Worm (Caenorhabditis elegans) whole organism, L4/young adult: Measurements from ENCODE around the gene unc-93.
A peak's percentile ranks its signal among the peaks of the same experiment; 100 is the strongest.

Source experiments
- W03F9.2 ChIP-seq: fragments of 150-350 bp; optimal IDR thresholded peaks from 2 replicates; lab custom pipeline; 2014; ENCODE audit warnings: missing biosample characterization, missing genetic modification characterization
- dao-5 ChIP-seq: sonication (generic microtip); optimal IDR thresholded peaks from 2 replicates; lab custom pipeline; 2016; ENCODE audit warnings: missing genotype, missing genetic modification characterization, moderate library complexity, missing compliant biosample characterization
- him-1 ChIP-seq: sonication (generic microtip); optimal IDR thresholded peaks from 2 replicates; lab custom pipeline; 2016; ENCODE audit warnings: missing genotype, missing genetic modification reagents, missing genetic modification characterization, missing compliant biosample characterization

unc-93 gene

DNA sequence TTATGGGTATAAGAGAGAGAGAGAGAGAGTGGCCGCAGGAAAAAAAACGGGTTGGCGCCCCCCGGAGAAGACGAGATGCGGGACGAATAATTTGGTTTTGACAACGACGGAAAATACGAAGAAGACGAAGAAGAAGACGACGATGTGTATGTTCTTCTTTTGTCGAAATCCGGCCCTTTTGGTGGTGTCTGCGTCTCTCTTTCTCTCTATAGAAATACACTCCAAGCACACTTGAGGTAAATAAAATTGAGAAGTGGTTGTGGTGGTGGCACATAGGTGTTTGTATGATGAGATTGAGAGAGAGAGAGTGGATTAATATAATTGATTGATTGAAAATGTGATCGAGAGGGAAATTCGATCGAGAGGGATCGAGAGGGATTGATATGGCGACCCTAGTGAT is 28.7 kb downstream of the unc-93 start:
- TF ChIP-seq dao-5 (tag; lab: Kevin White, UChicago) (no peak), W03F9.2 (tag; lab: Kevin White, UChicago) (no peak), him-1 (tag; lab: Kevin White, UChicago) (no peak)

DNA sequence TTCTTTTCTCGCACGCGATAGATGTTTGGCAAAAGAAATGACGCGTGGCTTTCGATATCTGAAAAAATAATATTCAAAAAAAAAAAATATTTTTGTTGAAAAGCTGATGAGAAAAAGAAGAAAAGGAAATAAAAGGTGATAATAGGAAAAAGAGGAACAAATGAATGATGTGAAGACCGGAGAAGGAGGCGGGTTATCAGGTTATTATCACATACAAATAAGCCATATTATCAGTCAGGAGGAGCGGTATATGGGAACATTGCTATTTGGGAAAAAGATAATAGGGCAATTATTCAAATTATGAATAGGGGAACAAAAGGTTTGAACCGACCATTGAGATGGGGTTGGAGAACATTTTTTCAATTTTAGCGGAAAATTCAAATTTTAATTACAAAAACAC is 30.0 kb downstream of the unc-93 start:
- TF ChIP-seq W03F9.2 (tag; lab: Kevin White, UChicago) (no peak), him-1 (tag; lab: Kevin White, UChicago) (no peak), dao-5 (tag; lab: Kevin White, UChicago) (no peak)

DNA sequence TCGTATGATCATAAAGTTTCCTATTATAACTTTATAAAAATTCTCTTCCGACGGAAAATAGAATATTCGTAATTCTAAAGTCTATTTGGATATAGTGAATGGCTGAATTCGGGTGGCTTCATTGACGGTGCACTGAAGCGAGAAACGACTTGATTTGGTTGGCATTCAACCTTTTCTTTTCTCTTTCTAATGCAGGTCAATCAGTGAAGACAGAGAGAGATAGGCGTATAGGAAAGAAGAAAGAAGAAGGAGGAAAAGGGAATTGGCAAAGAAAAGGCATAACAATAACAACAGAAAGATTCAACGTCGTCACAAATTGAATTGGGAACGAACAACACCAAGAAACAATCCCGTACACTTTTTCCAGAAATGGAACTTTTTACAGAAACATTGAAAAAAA is 31.3 kb downstream of the unc-93 start:
- TF ChIP-seq W03F9.2 (tag; lab: Kevin White, UChicago) (no peak), him-1 (tag; lab: Kevin White, UChicago) (no peak), dao-5 (tag; lab: Kevin White, UChicago) (no peak)

DNA sequence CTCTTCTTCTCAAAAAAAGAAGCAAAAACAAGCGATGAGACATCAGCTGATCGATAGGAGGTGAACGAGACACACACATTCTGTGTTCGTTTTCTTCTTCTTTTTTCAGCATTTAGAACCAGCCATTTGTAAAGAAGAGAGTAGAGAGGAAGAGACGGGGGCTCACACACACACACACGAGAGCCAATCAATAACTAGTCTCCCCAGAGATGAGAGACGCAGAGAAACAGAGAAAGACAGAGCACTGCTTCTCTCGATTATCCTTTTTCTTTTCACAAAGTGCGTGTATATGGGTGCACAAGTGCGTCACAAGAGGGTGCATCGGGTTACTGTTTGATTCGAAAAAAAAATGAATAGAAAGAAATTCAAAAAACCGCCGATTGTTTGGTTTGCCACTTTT is 33.2 kb downstream of the unc-93 start:
- TF ChIP-seq him-1 (tag; lab: Kevin White, UChicago) (peak; percentile 92), dao-5 (tag; lab: Kevin White, UChicago) (no peak)

DNA sequence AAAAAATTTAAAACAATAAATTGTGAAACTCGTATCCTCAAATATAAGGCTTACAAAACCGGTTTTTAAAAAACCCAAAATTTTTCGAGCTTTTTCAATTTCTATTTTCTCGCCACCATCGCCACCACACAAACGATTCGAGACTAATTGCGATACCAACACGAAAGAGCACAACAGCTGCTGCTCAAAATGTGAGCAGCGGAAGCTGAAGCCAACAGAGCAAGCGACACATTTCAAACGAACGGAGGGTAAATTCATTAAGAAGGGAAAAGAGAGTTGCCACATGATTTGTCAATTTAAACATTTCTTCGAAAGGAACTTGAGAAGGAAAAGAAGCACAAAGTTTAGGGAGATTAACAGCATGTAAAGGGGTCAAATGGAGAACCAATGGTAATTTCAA is 34.9 kb downstream of the unc-93 start:
- TF ChIP-seq him-1 (tag; lab: Kevin White, UChicago) (no peak), W03F9.2 (tag; lab: Kevin White, UChicago) (no peak), dao-5 (tag; lab: Kevin White, UChicago) (no peak)

DNA sequence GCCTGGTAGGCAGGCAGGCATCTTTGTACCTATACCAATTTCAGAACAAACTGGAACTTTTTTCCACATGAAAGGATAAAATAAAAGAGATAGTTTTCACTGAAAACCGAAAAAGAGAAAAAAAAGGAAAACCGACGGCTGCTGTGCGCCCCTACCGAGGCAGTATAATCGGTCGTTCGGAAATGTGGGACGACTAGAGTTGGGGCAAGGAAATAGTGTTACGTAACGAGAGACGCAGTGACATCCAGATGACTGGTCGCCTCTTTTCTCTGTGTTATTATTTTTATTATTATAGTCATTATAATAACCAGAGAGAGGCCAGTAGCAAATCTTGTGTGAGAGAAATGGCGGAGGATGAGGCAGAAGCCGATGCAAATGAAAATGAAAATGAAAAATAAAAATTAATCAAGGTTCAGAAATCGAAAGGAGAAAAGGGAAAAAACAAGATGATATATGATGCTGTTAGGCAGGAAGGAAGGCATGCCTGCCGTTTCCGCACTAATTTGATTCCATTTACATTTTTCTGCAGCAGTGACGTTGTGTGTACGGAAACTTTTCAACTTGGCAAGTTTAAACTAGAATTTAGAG is 37.3 kb downstream of the unc-93 start:
- no peak for TF ChIP-seq W03F9.2 (tag; lab: Kevin White, UChicago)
- TF ChIP-seq him-1 (tag; lab: Kevin White, UChicago): no peak
- TF ChIP-seq dao-5 (tag; lab: Kevin White, UChicago): no peak

DNA sequence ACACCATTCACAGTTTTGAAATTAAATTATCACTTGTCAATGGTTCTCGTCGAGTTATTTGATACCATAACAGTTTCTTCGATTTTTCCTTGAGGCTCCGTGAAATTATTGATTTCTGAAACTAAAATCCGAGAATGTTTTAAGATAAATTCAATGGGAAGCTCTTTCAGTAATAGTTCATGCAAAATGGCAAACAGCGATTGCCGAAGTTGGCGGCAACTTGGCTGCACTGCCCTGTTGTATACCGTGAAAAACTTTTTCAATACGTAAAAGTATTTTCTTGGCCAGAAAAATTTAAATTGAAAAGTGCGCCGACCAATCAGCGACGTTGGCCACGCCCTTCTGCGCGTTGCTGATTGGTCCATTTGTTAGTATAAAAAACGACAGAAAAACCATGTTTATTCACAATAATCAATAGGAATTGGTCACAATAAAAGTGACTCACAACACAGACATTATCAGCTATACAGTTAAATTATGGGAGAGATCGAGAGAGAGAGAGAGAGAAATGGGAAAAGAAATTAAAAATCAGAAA is 38.8 kb downstream of the unc-93 start:
- TF ChIP-seq W03F9.2 (tag; lab: Kevin White, UChicago): no peak

DNA sequence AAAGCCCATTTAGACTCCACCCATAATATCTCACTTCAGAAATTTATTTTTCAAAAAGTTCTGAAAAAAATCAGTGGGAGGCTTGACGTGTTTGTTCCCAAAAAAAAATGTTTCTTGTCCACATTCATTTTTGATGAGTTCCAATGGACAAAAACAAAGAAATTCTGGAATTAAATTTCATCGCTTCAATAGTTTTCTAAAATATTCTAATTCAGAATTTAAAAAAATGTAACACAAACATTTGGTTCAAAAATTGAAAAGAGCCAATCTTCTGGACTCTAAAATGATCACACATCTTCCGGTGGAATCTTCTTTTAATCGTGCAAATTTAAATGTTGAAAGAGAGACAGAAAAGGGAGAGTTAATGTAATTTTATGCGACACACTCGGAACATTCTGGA is 48.3 kb downstream of the unc-93 start:
- TF ChIP-seq him-1 (tag; lab: Kevin White, UChicago) (no peak), dao-5 (tag; lab: Kevin White, UChicago) (no peak), W03F9.2 (tag; lab: Kevin White, UChicago) (no peak)

DNA sequence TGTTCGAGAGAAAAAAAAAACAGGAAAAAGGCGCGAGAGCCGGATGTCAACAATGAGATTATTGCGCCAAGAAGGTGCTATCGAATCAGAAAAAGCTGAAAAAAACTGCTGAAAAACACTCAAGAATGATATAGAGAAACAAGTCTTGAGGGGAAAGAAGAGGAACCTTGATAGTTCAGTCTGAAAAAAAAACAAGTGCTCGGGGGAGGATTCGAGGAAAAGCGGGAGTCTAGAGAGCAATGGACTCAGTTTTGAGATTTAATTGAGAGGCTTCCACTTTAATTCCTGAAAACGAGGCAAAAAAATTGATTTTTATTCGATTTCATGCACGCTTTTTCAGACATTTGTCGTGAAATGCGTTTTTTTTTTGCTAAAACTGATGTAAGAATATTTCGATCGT is 50.4 kb downstream of the unc-93 start, which contains the start of gene npr-15:
npr-15 (minus strand) TSS at position 101 of the 400 bp plus-strand sequence.
- no peak for TF ChIP-seq him-1 (tag; lab: Kevin White, UChicago)
- no peak for TF ChIP-seq dao-5 (tag; lab: Kevin White, UChicago)
- TF ChIP-seq W03F9.2 (tag; lab: Kevin White, UChicago): no peak

DNA sequence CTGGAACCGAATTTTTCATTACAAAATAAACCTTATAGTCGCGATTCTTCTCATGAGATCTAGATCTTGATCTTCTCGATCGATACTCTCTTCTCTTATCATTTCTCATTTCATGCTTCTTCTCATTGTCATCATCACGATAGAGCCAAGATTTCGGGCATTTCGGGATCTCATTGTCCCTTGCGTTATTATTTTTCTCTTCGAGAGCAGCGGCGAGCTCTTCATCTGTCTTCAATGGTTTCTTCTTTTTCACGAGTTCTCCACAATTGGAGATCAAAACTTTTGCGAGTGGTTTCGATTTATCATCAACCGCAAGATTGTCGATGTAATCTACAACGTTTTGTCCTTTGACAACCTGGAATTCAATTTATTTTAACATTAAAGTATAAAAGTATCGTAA is 54.2 kb downstream of the unc-93 start:
- TF ChIP-seq him-1 (tag; lab: Kevin White, UChicago): no peak
- TF ChIP-seq W03F9.2 (tag; lab: Kevin White, UChicago): no peak
- TF ChIP-seq dao-5 (tag; lab: Kevin White, UChicago): no peak
